Fruit fly (Drosophila melanogaster) whole organism: ENCODE results near the gene ctp.

Experiments
- CG8478 ChIP-seq: fragments of >200 bp; optimal IDR thresholded peaks from 2 replicates; lab custom pipeline; 2018; ENCODE audit warnings: inconsistent platforms
- Dll ChIP-seq: fragments of >200 bp; optimal IDR thresholded peaks from 2 replicates; lab custom pipeline; 2017
- EcR ChIP-seq, 2 experiments: fragments of >200 bp; optimal IDR thresholded peaks; 2 replicates each; lab custom pipeline; 2017; ENCODE audit warnings: missing biosample characterization in 2 of 2, missing genetic modification characterization in 2 of 2, missing genetic modification reagents in 2 of 2
- pan ChIP-seq: fragments of >200 bp; optimal IDR thresholded peaks from 2 replicates; lab custom pipeline; 2017
- psq ChIP-seq: fragments of >200 bp; optimal IDR thresholded peaks from 2 replicates; lab custom pipeline; 2017
- usp ChIP-seq: fragments of >200 bp; optimal IDR thresholded peaks from 2 replicates; lab custom pipeline; 2017; ENCODE audit warnings: missing biosample characterization, missing genetic modification characterization, mixed read lengths

ctp gene

dm6 chrX:4691226-4691625 is 3.6 kb downstream of the ctp start:
- TF ChIP-seq EcR (GFP tag; optimal IDR thresholded peaks at IDR 0.05; lab: Kevin White, UChicago) (no peak), Dll (lab: Kevin White, UChicago) (no peak), CG8478 (lab: Kevin White, UChicago) (no peak), psq (lab: Kevin White, UChicago) (no peak), usp (no peak), pan (no peak)

DNA sequence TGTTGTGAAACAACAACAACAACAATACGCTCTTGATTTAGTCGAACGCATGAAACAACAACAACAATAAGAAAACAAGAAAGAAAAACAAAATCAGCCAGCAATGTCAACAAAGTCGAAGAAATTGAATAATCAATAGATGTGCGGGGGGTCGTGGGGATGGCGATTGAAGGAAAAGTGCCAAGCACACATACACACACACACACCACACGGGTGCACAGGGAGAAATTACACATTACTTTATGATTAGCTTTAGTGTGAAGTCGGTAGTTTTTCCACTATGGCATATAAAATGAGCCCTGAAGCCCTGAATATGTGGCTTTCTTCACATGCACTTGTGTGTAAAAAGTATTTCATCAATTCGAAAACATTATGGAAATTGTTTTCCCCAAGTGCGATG is 5.4 kb downstream of the ctp start:
- no peak for TF ChIP-seq pan
- no peak for TF ChIP-seq CG8478 (lab: Kevin White, UChicago)
- TF ChIP-seq usp: no peak
- no peak for TF ChIP-seq psq (lab: Kevin White, UChicago)

dm6 chrX:4694104-4694503 is 6.5 kb downstream of the ctp start:
- TF ChIP-seq psq (lab: Kevin White, UChicago) (no peak), EcR (GFP tag; optimal IDR thresholded peaks at IDR 0.05; lab: Kevin White, UChicago) (no peak), pan (no peak), CG8478 (lab: Kevin White, UChicago) (no peak), usp (no peak), Dll (lab: Kevin White, UChicago) (no peak)

dm6 chrX:4699370-4699769 is 11.8 kb downstream of the ctp start:
- no peak for TF ChIP-seq Dll (lab: Kevin White, UChicago)
- TF ChIP-seq EcR (GFP tag; optimal IDR thresholded peaks at IDR 0.05; lab: Kevin White, UChicago): no peak
- TF ChIP-seq usp: no peak
- TF ChIP-seq CG8478 (lab: Kevin White, UChicago): no peak
- TF ChIP-seq psq (lab: Kevin White, UChicago): no peak
- TF ChIP-seq pan: no peak

- TF ChIP-seq pan (no peak), psq (lab: Kevin White, UChicago) (no peak), CG8478 (lab: Kevin White, UChicago) (no peak), Dll (lab: Kevin White, UChicago) (no peak), EcR (GFP tag; optimal IDR thresholded peaks at IDR 0.05; lab: Kevin White, UChicago) (no peak), usp (no peak)
Measured at dm6 chrX:4699775-4700174, 12.2 kb downstream of the ctp start.

- no peak for TF ChIP-seq CG8478 (lab: Kevin White, UChicago)
- no peak for TF ChIP-seq Dll (lab: Kevin White, UChicago)
- TF ChIP-seq pan: no peak
- no peak for TF ChIP-seq EcR (GFP tag; optimal IDR thresholded peaks at IDR 0.05; lab: Kevin White, UChicago)
- no peak for TF ChIP-seq psq (lab: Kevin White, UChicago)
- TF ChIP-seq usp: no peak
Measured at dm6 chrX:4702118-4702517, 14.5 kb downstream of the ctp start, which contains the start of gene Pdha. TSS of gene Pdha (plus strand) at chrX:4702284.

dm6 chrX:4702804-4703414 is 15.3 kb downstream of the ctp start:
- no peak for TF ChIP-seq EcR (GFP tag; optimal IDR thresholded peaks at IDR 0.05; lab: Kevin White, UChicago)
- no peak for TF ChIP-seq usp
- TF ChIP-seq pan: no peak

- TF ChIP-seq CG8478 (lab: Kevin White, UChicago): no peak
- TF ChIP-seq psq (lab: Kevin White, UChicago): no peak
- TF ChIP-seq pan: no peak
- TF ChIP-seq usp: no peak
- TF ChIP-seq Dll (lab: Kevin White, UChicago): no peak
- TF ChIP-seq EcR (GFP tag; optimal IDR thresholded peaks at IDR 0.05; lab: Kevin White, UChicago): no peak
Measured at dm6 chrX:4705009-4705408, 17.4 kb downstream of the ctp start, which contains the start of gene CG7024. TSS of gene CG7024 (plus strand) at chrX:4705309.

dm6 chrX:4707237-4708066 is 19.9 kb downstream of the ctp start, which contains the start of gene Proc-R:
TSS of gene Proc-R (plus strand) at chrX:4707916.
- no peak for TF ChIP-seq usp
- no peak for TF ChIP-seq EcR (GFP tag; optimal IDR thresholded peaks at IDR 0.05; lab: Kevin White, UChicago)
- no peak for TF ChIP-seq pan
- TF ChIP-seq CG8478 (lab: Kevin White, UChicago): no peak
